Worm (Caenorhabditis elegans) whole organism, L3 larva: ENCODE measurements around the gene C06C6.9.

Experiments
- ZK546.5 ChIP-seq: sonication (generic microtip); optimal IDR thresholded peaks from 2 replicates; lab custom pipeline; 2017; ENCODE audit warnings: missing biosample characterization, missing genetic modification characterization
- ama-1 ChIP-seq: fragments of 150-350 bp; optimal IDR thresholded peaks from 2 replicates; lab custom pipeline; 2018
- egl-27 ChIP-seq: sonication (generic microtip); optimal IDR thresholded peaks from 4 replicates; lab custom pipeline; 2017; ENCODE audit warnings: missing biosample characterization, missing genetic modification reagents, missing genetic modification characterization
- elt-3 ChIP-seq, 3 experiments: fragments of 150-350 bp in 1 of 3; sonication (generic microtip) in 2 of 3; optimal IDR thresholded peaks; 2 replicates in 2 of 3; 4 replicates in 1 of 3; lab custom pipeline; 2014 to 2017; ENCODE audit warnings: missing biosample characterization in 3 of 3, missing genetic modification characterization in 3 of 3
- hmg-11 ChIP-seq: sonication (generic microtip); optimal IDR thresholded peaks from 2 replicates; lab custom pipeline; 2016; ENCODE audit warnings: missing genetic modification characterization, missing compliant biosample characterization
- mdl-1 ChIP-seq: fragments of 150-350 bp; optimal IDR thresholded peaks from 2 replicates; lab custom pipeline; 2014; ENCODE audit warnings: missing biosample characterization, missing genetic modification characterization
- nhr-12 ChIP-seq: fragments of 150-350 bp; optimal IDR thresholded peaks from 2 replicates; lab custom pipeline; 2014; ENCODE audit warnings: missing biosample characterization, missing genetic modification characterization
- nhr-25 ChIP-seq: sonication (generic microtip); optimal IDR thresholded peaks from 2 replicates; lab custom pipeline; 2017; ENCODE audit warnings: missing biosample characterization, missing genetic modification characterization
- nhr-28 ChIP-seq: fragments of 150-350 bp; optimal IDR thresholded peaks from 2 replicates; lab custom pipeline; 2014; ENCODE audit warnings: missing biosample characterization, missing genetic modification characterization
- nhr-77 ChIP-seq: fragments of 150-350 bp; optimal IDR thresholded peaks from 2 replicates; lab custom pipeline; 2014; ENCODE audit warnings: missing biosample characterization, missing genetic modification characterization
- pha-4 ChIP-seq: fragments of 150-350 bp; optimal IDR thresholded peaks from 2 replicates; lab custom pipeline; 2014; ENCODE audit warnings: missing biosample characterization, missing genetic modification reagents, missing genetic modification characterization

- TF ChIP-seq nhr-28 (no peak), pha-4 (tag; lab: Kevin White, UChicago) (no peak), nhr-77 (tag; lab: Kevin White, UChicago) (no peak), mdl-1 (tag; lab: Kevin White, UChicago) (no peak), egl-27 (tag; lab: Kevin White, UChicago) (no peak), nhr-25 (tag; lab: Kevin White, UChicago) (no peak), ama-1 (lab: Kevin White, UChicago) (no peak), nhr-12 (no peak), ZK546.5 (no peak), elt-3 (tag; optimal IDR thresholded peaks at IDR 0.05; lab: Kevin White, UChicago) (no peak), hmg-11 (tag; lab: Kevin White, UChicago) (no peak)
These were observed 44.9 kb upstream of the C06C6.9 start for ce11 chrV:16041412-16041811.
